Worm (Caenorhabditis elegans): Measurements from ENCODE around the gene F40G12.5.

F40G12.5 gene

ce11 chrV:14226373-14226772 lies 44.3 kb downstream of the F40G12.5 start, which contains the start of gene nep-21:
Gene nep-21, minus strand, starts transcription at chrV:14226473.
- TF ChIP-seq ztf-4 (tag; optimal IDR thresholded peaks at IDR 0.05), result no peak
- no peak for TF ChIP-seq ZK546.5 (tag; optimal IDR thresholded peaks at IDR 0.05)
- TF ChIP-seq snpc-4 (tag; optimal IDR thresholded peaks at IDR 0.05), result no peak

ce11 chrV:14223141-14223540 lies 47.5 kb downstream of the F40G12.5 start:
- TF ChIP-seq ceh-9 (tag; optimal IDR thresholded peaks at IDR 0.05), result no peak
- TF ChIP-seq unc-62 (GFP tag; optimal IDR thresholded peaks at IDR 0.05), result no peak
- TF ChIP-seq fos-1 (tag; optimal IDR thresholded peaks at IDR 0.05), result no peak
- TF ChIP-seq daf-12 (tag; optimal IDR thresholded peaks at IDR 0.05), result no peak
- TF ChIP-seq snpc-4 (tag; optimal IDR thresholded peaks at IDR 0.05), result no peak
- TF ChIP-seq unc-39 (tag; optimal IDR thresholded peaks at IDR 0.05), result no peak
- TF ChIP-seq nhr-76 (tag; optimal IDR thresholded peaks at IDR 0.05), result no peak
- no peak for TF ChIP-seq egl-27 (tag; optimal IDR thresholded peaks at IDR 0.05)
- no peak for TF ChIP-seq lin-39 (tag; optimal IDR thresholded peaks at IDR 0.05)
- no peak for TF ChIP-seq skn-1 (tag; optimal IDR thresholded peaks at IDR 0.05)
- TF ChIP-seq jun-1 (tag; optimal IDR thresholded peaks at IDR 0.05), result no peak
- no peak for TF ChIP-seq elt-3 (tag; optimal IDR thresholded peaks at IDR 0.05)
- no peak for TF ChIP-seq nfya-1 (tag; optimal IDR thresholded peaks at IDR 0.05; ENCODE audit: insufficient read depth)
- no peak for TF ChIP-seq elt-1 (tag; optimal IDR thresholded peaks at IDR 0.05)
- TF ChIP-seq fkh-2 (tag; optimal IDR thresholded peaks at IDR 0.05), result no peak
